Fruit fly (Drosophila melanogaster): ENCODE data around the gene CG33920.

DNA sequence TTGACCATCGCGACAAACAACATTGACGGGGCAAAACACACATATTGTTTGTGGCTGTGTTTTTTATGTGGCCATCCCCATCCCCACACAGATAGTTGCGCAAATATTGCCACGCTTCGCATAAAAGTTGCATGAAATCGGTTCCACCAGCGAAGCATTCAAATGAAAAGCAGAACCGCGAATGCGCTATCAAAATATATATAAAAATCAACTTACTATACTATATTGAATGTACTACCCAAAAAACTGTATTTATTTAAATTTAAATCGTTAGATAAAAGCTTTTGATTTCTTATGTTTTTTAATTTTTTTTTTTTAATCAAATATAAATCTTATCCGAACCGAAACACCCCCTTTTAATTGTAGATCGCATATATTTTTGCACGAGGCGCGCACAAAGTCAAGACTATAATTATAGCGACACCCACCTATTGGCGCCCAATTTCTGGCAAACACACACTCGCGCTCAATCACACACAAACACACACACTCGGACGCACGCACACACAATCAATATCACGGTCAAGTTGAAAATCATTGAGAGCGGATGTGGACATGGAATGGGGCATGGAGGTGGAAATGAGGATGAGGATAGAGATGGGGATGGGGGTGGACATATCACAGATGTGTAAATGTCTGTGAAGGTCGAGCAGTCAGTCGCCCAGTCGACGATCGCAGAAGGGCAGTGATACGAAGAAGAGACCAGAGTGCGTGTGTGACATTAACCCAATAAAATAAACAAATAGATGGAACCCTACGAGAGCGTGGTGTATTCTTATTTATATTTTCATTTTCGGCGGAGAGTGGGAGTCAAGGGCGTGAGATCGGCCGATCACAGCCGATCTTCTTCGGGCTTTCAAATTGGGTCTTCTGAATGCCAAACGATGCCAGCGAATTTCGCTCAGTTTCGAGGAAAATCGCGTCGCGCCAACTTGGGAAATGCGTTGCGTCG lies 6.2 kb downstream of the CG33920 start, which contains the start of gene CanA1:
- no peak for TF ChIP-seq EcR (GFP tag; optimal IDR thresholded peaks at IDR 0.05)
- no peak for TF ChIP-seq CG8478 (optimal IDR thresholded peaks at IDR 0.05)
